Fruit fly (Drosophila melanogaster) S2 (cell line): ENCODE results near the gene Tgi.

Source experiments
- CG8478 ChIP-seq: fragments of >200 bp; optimal IDR thresholded peaks from 2 replicates; lab custom pipeline; 2018
- CTCF ChIP-seq, 2 experiments: fragments of >200 bp; optimal IDR thresholded peaks; 2 replicates each; lab custom pipeline; 2018

The Tgi gene

dm6 chr3L:13477453-13478184 lies 9.0 kb upstream of the Tgi start, which contains the start of gene stv:
TSS of gene stv (plus strand) at chr3L:13477541.
- TF ChIP-seq CG8478 (no peak), CTCF (optimal IDR thresholded peaks at IDR 0.05; lab: Kevin White, UChicago) (no peak)

dm6 chr3L:13478339-13479203 lies 8.0 kb upstream of the Tgi start:
- TF ChIP-seq CG8478 (no peak), CTCF (optimal IDR thresholded peaks at IDR 0.05; lab: Kevin White, UChicago) (no peak)

- TF ChIP-seq CTCF (optimal IDR thresholded peaks at IDR 0.05; lab: Kevin White, UChicago) (no peak), CG8478 (no peak)
Observed at dm6 chr3L:13479204-13479600, 7.4 kb upstream of the Tgi start.

dm6 chr3L:13479609-13480240 lies 6.9 kb upstream of the Tgi start:
- TF ChIP-seq CG8478 (no peak), CTCF (optimal IDR thresholded peaks at IDR 0.05; lab: Kevin White, UChicago) (no peak)

dm6 chr3L:13480241-13480627 lies 6.4 kb upstream of the Tgi start:
- TF ChIP-seq CG8478 (no peak), CTCF (optimal IDR thresholded peaks at IDR 0.05; lab: Kevin White, UChicago) (no peak)

- no peak for TF ChIP-seq CTCF (optimal IDR thresholded peaks at IDR 0.05; lab: Kevin White, UChicago)
- no peak for TF ChIP-seq CG8478
Observed at dm6 chr3L:13486860-13487404, 335 bp downstream of the Tgi start.

dm6 chr3L:13488129-13488876 lies 1.7 kb downstream of the Tgi start:
- no peak for TF ChIP-seq CTCF (optimal IDR thresholded peaks at IDR 0.05; lab: Kevin White, UChicago)
- no peak for TF ChIP-seq CG8478

dm6 chr3L:13489193-13489752 lies 2.7 kb downstream of the Tgi start:
- no peak for TF ChIP-seq CTCF (optimal IDR thresholded peaks at IDR 0.05; lab: Kevin White, UChicago)
- TF ChIP-seq CG8478: no peak

- TF ChIP-seq CTCF (optimal IDR thresholded peaks at IDR 0.05; lab: Kevin White, UChicago): no peak
Observed at dm6 chr3L:13490689-13491348, 4.2 kb downstream of the Tgi start.

- TF ChIP-seq CG8478 (no peak), CTCF (optimal IDR thresholded peaks at IDR 0.05; lab: Kevin White, UChicago) (no peak)
Observed at dm6 chr3L:13494363-13495015, 7.9 kb downstream of the Tgi start.

dm6 chr3L:13495065-13495464 lies 8.5 kb downstream of the Tgi start:
- TF ChIP-seq CG8478 (no peak), CTCF (optimal IDR thresholded peaks at IDR 0.05; lab: Kevin White, UChicago) (no peak)

- TF ChIP-seq CTCF (optimal IDR thresholded peaks at IDR 0.05; lab: Kevin White, UChicago) (no peak), CG8478 (no peak)
Observed at dm6 chr3L:13497720-13498355, 11.2 kb downstream of the Tgi start.

dm6 chr3L:13499531-13499930 lies 12.9 kb downstream of the Tgi start:
- no peak for TF ChIP-seq CTCF (optimal IDR thresholded peaks at IDR 0.05; lab: Kevin White, UChicago)
- TF ChIP-seq CG8478: no peak
